Fruit fly (Drosophila melanogaster): ENCODE results near the gene SKIP.
"Not testable (repeated sequence)": the region's sequence is repeated elsewhere in the genome, so short reads cannot be mapped to it uniquely, and the experiment has no call there.

SKIP gene

dm6 chr3R:22288305-22288704 is 154.7 kb downstream of the SKIP start:
- no peak for TF ChIP-seq tai (GFP tag; optimal IDR thresholded peaks at IDR 0.05)
- TF ChIP-seq HLH106 (tag; optimal IDR thresholded peaks at IDR 0.05): no peak
- no peak for TF ChIP-seq Abd-B (GFP tag; optimal IDR thresholded peaks at IDR 0.05)
- TF ChIP-seq br (GFP tag; optimal IDR thresholded peaks at IDR 0.05): no peak
- no peak for TF ChIP-seq OdsH (GFP tag; optimal IDR thresholded peaks at IDR 0.05)
- no peak for TF ChIP-seq lola (GFP tag; optimal IDR thresholded peaks at IDR 0.05)
- TF ChIP-seq GATAd (GFP tag; optimal IDR thresholded peaks at IDR 0.05): no peak
- no peak for TF ChIP-seq Jra (GFP tag; optimal IDR thresholded peaks at IDR 0.05)
- no peak for TF ChIP-seq brk (GFP tag; optimal IDR thresholded peaks at IDR 0.05)
- TF ChIP-seq pan (optimal IDR thresholded peaks at IDR 0.05): no peak
- TF ChIP-seq dsf (GFP tag; optimal IDR thresholded peaks at IDR 0.05; ENCODE audit: borderline replicate concordance): no peak
- TF ChIP-seq Rel (GFP tag; optimal IDR thresholded peaks at IDR 0.05): no peak
- no peak for TF ChIP-seq Rel (tag; optimal IDR thresholded peaks at IDR 0.05)
- TF ChIP-seq woc (GFP tag; optimal IDR thresholded peaks at IDR 0.05): no peak
- no peak for TF ChIP-seq h (GFP tag; optimal IDR thresholded peaks at IDR 0.05)
- TF ChIP-seq Vsx2 (GFP tag; optimal IDR thresholded peaks at IDR 0.05; ENCODE audit: partially characterized antibody): no peak
- no peak for TF ChIP-seq Mio (GFP tag; optimal IDR thresholded peaks at IDR 0.05)
- TF ChIP-seq CrebA (GFP tag; optimal IDR thresholded peaks at IDR 0.05; ENCODE audit: borderline replicate concordance): no peak
- no peak for TF ChIP-seq ey (GFP tag; optimal IDR thresholded peaks at IDR 0.05)

dm6 chr3R:22298505-22298904 is 164.9 kb downstream of the SKIP start, which contains the start of gene CG7084:
Gene CG7084 (plus strand): TSS chr3R:22298805.
- TF ChIP-seq psq (GFP tag; optimal IDR thresholded peaks at IDR 0.05); dmrt93B (GFP tag; optimal IDR thresholded peaks at IDR 0.05); Hr83 (GFP tag; optimal IDR thresholded peaks at IDR 0.05; ENCODE audit: poor library complexity, severe bottlenecking): not testable (repeated sequence)

- no peak for TF ChIP-seq fru (GFP tag; optimal IDR thresholded peaks at IDR 0.05)
- TF ChIP-seq usp (GFP tag; optimal IDR thresholded peaks at IDR 0.05): no peak
- TF ChIP-seq lola (GFP tag; optimal IDR thresholded peaks at IDR 0.05): no peak
- no peak for TF ChIP-seq CG9705 (GFP tag; optimal IDR thresholded peaks at IDR 0.05)
- TF ChIP-seq dsf (GFP tag; optimal IDR thresholded peaks at IDR 0.05; ENCODE audit: borderline replicate concordance): no peak
- no peak for TF ChIP-seq CG32264 (GFP tag; optimal IDR thresholded peaks at IDR 0.05)
These were observed 166.4 kb downstream of the SKIP start for dm6 chr3R:22300064-22300463.

- TF ChIP-seq ey (GFP tag; optimal IDR thresholded peaks at IDR 0.05) (no peak), sage (GFP tag; optimal IDR thresholded peaks at IDR 0.05) (no peak), tai (GFP tag; optimal IDR thresholded peaks at IDR 0.05) (no peak), Mio (GFP tag; optimal IDR thresholded peaks at IDR 0.05) (no peak), woc (GFP tag; optimal IDR thresholded peaks at IDR 0.05) (no peak), usp (GFP tag; optimal IDR thresholded peaks at IDR 0.05) (no peak), CG32264 (GFP tag; optimal IDR thresholded peaks at IDR 0.05) (no peak), GATAd (GFP tag; optimal IDR thresholded peaks at IDR 0.05) (no peak), OdsH (GFP tag; optimal IDR thresholded peaks at IDR 0.05) (no peak), Jra (GFP tag; optimal IDR thresholded peaks at IDR 0.05) (no peak), h (GFP tag; optimal IDR thresholded peaks at IDR 0.05) (no peak), foxo (GFP tag; optimal IDR thresholded peaks at IDR 0.05) (no peak), fru (GFP tag; optimal IDR thresholded peaks at IDR 0.05) (no peak), Hr83 (GFP tag; optimal IDR thresholded peaks at IDR 0.05; ENCODE audit: poor library complexity, severe bottlenecking) (no peak), sv (GFP tag; optimal IDR thresholded peaks at IDR 0.05) (no peak), Dif (GFP tag; optimal IDR thresholded peaks at IDR 0.05; ENCODE audit: partially characterized antibody) (no peak), N (GFP tag; optimal IDR thresholded peaks at IDR 0.05) (no peak), dl (GFP tag; optimal IDR thresholded peaks at IDR 0.05; ENCODE audit: insufficient read depth in 1 of 2, partially characterized antibody in 2 of 2) (no peak), jim (GFP tag; optimal IDR thresholded peaks at IDR 0.05) (no peak), Sp1 (GFP tag; optimal IDR thresholded peaks at IDR 0.05) (no peak)
These were observed 190.4 kb downstream of the SKIP start, which contains the start of gene CG34377 for dm6 chr3R:22323994-22324393. Gene CG34377 (minus strand): TSS chr3R:22324094.
